Worm (Caenorhabditis elegans) whole organism, late embryonic: Measurements from ENCODE around the gene T07H3.8.

Source experiments
- K09A11.1 ChIP-seq: sonication (generic microtip); optimal IDR thresholded peaks from 2 replicates; lab custom pipeline; 2017; ENCODE audit warnings: antibody characterized with exemption, mild to moderate bottlenecking, missing genetic modification characterization, missing compliant biosample characterization; ENCODE audit not compliant: insufficient read depth
- T23F11.4 ChIP-seq: fragments of 200-800 bp; sonication (Bioruptor generic); optimal IDR thresholded peaks from 2 replicates; lab custom pipeline; 2018; ENCODE audit warnings: mild to moderate bottlenecking, missing genetic modification characterization, missing compliant biosample characterization
- ahr-1 ChIP-seq: sonication (generic microtip); optimal IDR thresholded peaks from 2 replicates; lab custom pipeline; 2016; ENCODE audit warnings: missing genetic modification characterization, missing compliant biosample characterization
- ama-1 ChIP-seq: fragments of 150-350 bp; optimal IDR thresholded peaks from 2 replicates; lab custom pipeline; 2014
- ceh-14 ChIP-seq: sonication (generic microtip); optimal IDR thresholded peaks from 2 replicates; lab custom pipeline; 2016; ENCODE audit warnings: missing genotype, missing genetic modification characterization, missing compliant biosample characterization
- ceh-18 ChIP-seq: sonication (generic microtip); optimal IDR thresholded peaks from 2 replicates; lab custom pipeline; 2016; ENCODE audit warnings: missing genetic modification characterization, missing compliant biosample characterization
- ceh-22 ChIP-seq: sonication (generic microtip); optimal IDR thresholded peaks from 2 replicates; lab custom pipeline; 2017; ENCODE audit warnings: missing biosample characterization, missing genetic modification characterization
- ceh-30 ChIP-seq: fragments of 150-350 bp; optimal IDR thresholded peaks from 2 replicates; lab custom pipeline; 2014; ENCODE audit warnings: missing biosample characterization, missing genetic modification characterization
- ceh-31 ChIP-seq: sonication (generic microtip); optimal IDR thresholded peaks from 2 replicates; lab custom pipeline; 2016; ENCODE audit warnings: missing genetic modification characterization, missing compliant biosample characterization
- ceh-34 ChIP-seq: sonication (generic microtip); optimal IDR thresholded peaks from 2 replicates; lab custom pipeline; 2016; ENCODE audit warnings: mild to moderate bottlenecking, missing genetic modification characterization, missing compliant biosample characterization
- ceh-9 ChIP-seq: sonication (generic microtip); optimal IDR thresholded peaks from 2 replicates; lab custom pipeline; 2016; ENCODE audit warnings: mild to moderate bottlenecking, missing genetic modification characterization, inconsistent platforms, missing compliant biosample characterization
- dmd-4 ChIP-seq: sonication (generic microtip); optimal IDR thresholded peaks from 2 replicates; lab custom pipeline; 2016; ENCODE audit warnings: borderline replicate concordance, missing genetic modification characterization, missing compliant biosample characterization
- dve-1 ChIP-seq: sonication (generic microtip); optimal IDR thresholded peaks from 2 replicates; lab custom pipeline; 2017; ENCODE audit warnings: antibody characterized with exemption, mild to moderate bottlenecking, missing genetic modification characterization, missing compliant biosample characterization
- elt-4 ChIP-seq: sonication (generic microtip); optimal IDR thresholded peaks from 2 replicates; lab custom pipeline; 2016; ENCODE audit warnings: missing genetic modification characterization, missing compliant biosample characterization
- ets-4 ChIP-seq: sonication (generic microtip); optimal IDR thresholded peaks from 2 replicates; lab custom pipeline; 2016; ENCODE audit warnings: missing genetic modification characterization, missing compliant biosample characterization
- eyg-1 ChIP-seq: sonication (generic microtip); optimal IDR thresholded peaks from 2 replicates; lab custom pipeline; 2016; ENCODE audit warnings: missing genotype, missing genetic modification characterization, missing compliant biosample characterization
- fkh-6 ChIP-seq: sonication (generic microtip); optimal IDR thresholded peaks from 2 replicates; lab custom pipeline; 2016; ENCODE audit warnings: missing genetic modification characterization, missing compliant biosample characterization
- hlh-15 ChIP-seq: sonication (generic microtip); optimal IDR thresholded peaks from 2 replicates; lab custom pipeline; 2016; ENCODE audit warnings: missing genetic modification characterization, missing compliant biosample characterization
- hlh-30 ChIP-seq: sonication (generic microtip); optimal IDR thresholded peaks from 2 replicates; lab custom pipeline; 2017; ENCODE audit warnings: antibody characterized with exemption, missing genetic modification characterization, missing compliant biosample characterization; ENCODE audit not compliant: insufficient read depth
- hlh-8 ChIP-seq: sonication (generic microtip); optimal IDR thresholded peaks from 2 replicates; lab custom pipeline; 2016; ENCODE audit warnings: missing genotype, missing genetic modification characterization, missing compliant biosample characterization
- madf-2 ChIP-seq: sonication (generic microtip); optimal IDR thresholded peaks from 2 replicates; lab custom pipeline; 2017; ENCODE audit warnings: missing genetic modification characterization, missing compliant biosample characterization
- mec-3 ChIP-seq: sonication (generic microtip); optimal IDR thresholded peaks from 2 replicates; lab custom pipeline; 2016; ENCODE audit warnings: borderline replicate concordance, missing genetic modification characterization, missing compliant biosample characterization
- nhr-11 ChIP-seq: fragments of 150-350 bp; optimal IDR thresholded peaks from 2 replicates; lab custom pipeline; 2014; ENCODE audit warnings: missing biosample characterization, missing genetic modification characterization
- nhr-232 ChIP-seq: sonication (generic microtip); optimal IDR thresholded peaks from 2 replicates; lab custom pipeline; 2016; ENCODE audit warnings: missing genetic modification characterization, missing compliant biosample characterization
- npax-4 ChIP-seq: sonication (generic microtip); optimal IDR thresholded peaks from 2 replicates; lab custom pipeline; 2016; ENCODE audit warnings: missing genetic modification characterization, missing compliant biosample characterization
- odd-2 ChIP-seq: sonication (generic microtip); optimal IDR thresholded peaks from 2 replicates; lab custom pipeline; 2017; ENCODE audit warnings: antibody characterized with exemption, mild to moderate bottlenecking, missing genetic modification characterization, missing compliant biosample characterization
- pag-3 ChIP-seq: sonication (generic microtip); optimal IDR thresholded peaks from 2 replicates; lab custom pipeline; 2016; ENCODE audit warnings: missing compliant biosample characterization, missing genetic modification characterization, borderline replicate concordance
- pha-2 ChIP-seq: sonication (generic microtip); optimal IDR thresholded peaks from 2 replicates; lab custom pipeline; 2017; ENCODE audit warnings: mild to moderate bottlenecking, missing genetic modification characterization, missing compliant biosample characterization
- pqm-1 ChIP-seq: sonication (generic microtip); optimal IDR thresholded peaks from 2 replicates; lab custom pipeline; 2016; ENCODE audit warnings: missing genetic modification characterization, missing compliant biosample characterization
- ref-2 ChIP-seq: sonication (generic microtip); optimal IDR thresholded peaks from 2 replicates; lab custom pipeline; 2016; ENCODE audit warnings: missing genetic modification characterization, missing compliant biosample characterization
- rnt-1 ChIP-seq: sonication (generic microtip); optimal IDR thresholded peaks from 2 replicates; lab custom pipeline; 2016; ENCODE audit warnings: missing genetic modification characterization, missing compliant biosample characterization
- sdc-2 ChIP-seq: sonication (generic microtip); optimal IDR thresholded peaks from 2 replicates; lab custom pipeline; 2016; ENCODE audit warnings: missing genotype, missing genetic modification characterization, missing compliant biosample characterization
- sox-2 ChIP-seq: fragments of 200-800 bp; sonication (Bioruptor generic); IDR thresholded peaks from 2 replicates; pipeline ENCODE4 v1.3.6; 2022; ENCODE audit warnings: missing genetic modification reagents, missing genetic modification characterization, missing compliant biosample characterization
- tbx-2 ChIP-seq: sonication (generic microtip); optimal IDR thresholded peaks from 2 replicates; lab custom pipeline; 2016; ENCODE audit warnings: missing genetic modification characterization, missing compliant biosample characterization
- unc-3 ChIP-seq, 2 experiments: fragments of 200-800 bp in 1 of 2; sonication (Bioruptor generic) in 1 of 2; sonication (generic microtip) in 1 of 2; conservative IDR thresholded peaks in 1 of 2; optimal IDR thresholded peaks in 1 of 2; 2 replicates each; pipeline versions ENCODE4 v1.3.6 to Lab custom; 2016 to 2022; ENCODE audit warnings: missing compliant biosample characterization in 2 of 2, missing genetic modification characterization in 2 of 2, missing genetic modification reagents in 1 of 2
- zip-5 ChIP-seq: sonication (generic microtip); optimal IDR thresholded peaks from 2 replicates; lab custom pipeline; 2016; ENCODE audit warnings: missing genetic modification characterization, missing compliant biosample characterization

Gene T07H3.8

ce11 chrII:1610630-1611029, 24.2 kb downstream of the T07H3.8 start, which contains the start of gene fbxa-163:
fbxa-163 (minus strand) TSS chrII:1610730.
- no peak for TF ChIP-seq nhr-11 (tag; lab: Kevin White, UChicago)
- TF ChIP-seq ceh-30 (tag; lab: Kevin White, UChicago) = no peak
- TF ChIP-seq fkh-6 (tag; lab: Kevin White, UChicago) = no peak
- TF ChIP-seq pag-3 (tag; lab: Kevin White, UChicago) = no peak
- no peak for TF ChIP-seq sdc-2 (tag; lab: Kevin White, UChicago)
- TF ChIP-seq unc-3 (GFP tag; conservative IDR thresholded peaks at IDR 0.05; lab: Robert Waterston, UW) = no peak
- no peak for TF ChIP-seq unc-3 (tag; optimal IDR thresholded peaks at IDR 0.05; lab: Kevin White, UChicago)
- no peak for TF ChIP-seq dve-1 (tag; lab: Kevin White, UChicago)
- TF ChIP-seq ceh-34 = no peak
- TF ChIP-seq hlh-30 (tag; lab: Kevin White, UChicago) = no peak
- no peak for TF ChIP-seq npax-4 (tag; lab: Kevin White, UChicago)
- TF ChIP-seq eyg-1 (tag; lab: Kevin White, UChicago) = no peak
- TF ChIP-seq ref-2 = no peak
- no peak for TF ChIP-seq ets-4 (tag; lab: Kevin White, UChicago)
- TF ChIP-seq sox-2 (GFP tag; lab: Robert Waterston, UW) = no peak
- TF ChIP-seq pha-2 (tag; lab: Kevin White, UChicago) = no peak
- no peak for TF ChIP-seq ahr-1
- TF ChIP-seq hlh-8 (tag; lab: Kevin White, UChicago) = no peak
- no peak for TF ChIP-seq madf-2 (tag; lab: Kevin White, UChicago)
- no peak for TF ChIP-seq zip-5 (tag; lab: Kevin White, UChicago)

ce11 chrII:1613972-1614371, 27.6 kb downstream of the T07H3.8 start, which contains the start of gene fbxa-164:
fbxa-164 (minus strand) TSS chrII:1614072.
- no peak for TF ChIP-seq tbx-2
- TF ChIP-seq K09A11.1 (tag; lab: Kevin White, UChicago) = no peak
- no peak for TF ChIP-seq mec-3 (tag; lab: Kevin White, UChicago)
- no peak for TF ChIP-seq dmd-4 (tag; lab: Kevin White, UChicago)
- no peak for TF ChIP-seq ceh-9 (tag; lab: Kevin White, UChicago)
- TF ChIP-seq nhr-232 (tag; lab: Kevin White, UChicago) = no peak
- no peak for TF ChIP-seq hlh-15 (tag; lab: Kevin White, UChicago)

ce11 chrII:1616382-1616781, 30.0 kb downstream of the T07H3.8 start, which contains the start of gene fbxa-165:
fbxa-165 (minus strand) TSS chrII:1616482.
- TF ChIP-seq nhr-11 (tag; lab: Kevin White, UChicago) (no peak), rnt-1 (no peak), K09A11.1 (tag; lab: Kevin White, UChicago) (no peak), ama-1 (no peak), hlh-15 (tag; lab: Kevin White, UChicago) (no peak), odd-2 (tag; lab: Kevin White, UChicago) (no peak), ceh-30 (tag; lab: Kevin White, UChicago) (no peak), sdc-2 (tag; lab: Kevin White, UChicago) (no peak)

ce11 chrII:1618948-1619347, 32.5 kb downstream of the T07H3.8 start, which contains the start of gene fbxa-166:
fbxa-166 (minus strand) TSS chrII:1619048.
- TF ChIP-seq pqm-1 (tag; lab: Kevin White, UChicago) (no peak), T23F11.4 (GFP tag; lab: Kevin White, UChicago) (no peak), nhr-11 (tag; lab: Kevin White, UChicago) (no peak), ceh-31 (tag; lab: Kevin White, UChicago) (no peak), elt-4 (tag; lab: Kevin White, UChicago) (no peak), ceh-22 (tag; lab: Kevin White, UChicago) (no peak), hlh-15 (tag; lab: Kevin White, UChicago) (no peak), ceh-18 (tag; lab: Kevin White, UChicago) (no peak), ceh-14 (tag; lab: Kevin White, UChicago) (no peak), fkh-6 (tag; lab: Kevin White, UChicago) (no peak)
- TF ChIP-seq, all 69 proteins: peak for 0
